Worm (Caenorhabditis elegans) whole organism, L2 larva: ENCODE measurements around the gene C06E4.3.

Source experiments
- C34F6.9 ChIP-seq: fragments of 150-350 bp; optimal IDR thresholded peaks from 2 replicates; lab custom pipeline; 2014; ENCODE audit warnings: missing biosample characterization, missing genetic modification characterization
- F13H6.1 ChIP-seq: sonication (generic microtip); optimal IDR thresholded peaks from 2 replicates; lab custom pipeline; 2016; ENCODE audit warnings: missing genetic modification characterization, missing compliant biosample characterization
- R02D3.7 ChIP-seq: fragments of 150-350 bp; optimal IDR thresholded peaks from 2 replicates; lab custom pipeline; 2014; ENCODE audit warnings: missing biosample characterization, missing genetic modification characterization
- Y55F3AM.14 ChIP-seq: fragments of 200-800 bp; sonication (Bioruptor generic); optimal IDR thresholded peaks from 2 replicates; lab custom pipeline; 2018; ENCODE audit warnings: mild to moderate bottlenecking, missing genetic modification characterization, missing compliant biosample characterization
- alr-1 ChIP-seq: fragments of 150-350 bp; optimal IDR thresholded peaks from 2 replicates; lab custom pipeline; 2014; ENCODE audit warnings: missing biosample characterization, missing genetic modification characterization
- ama-1 ChIP-seq: fragments of 150-350 bp; optimal IDR thresholded peaks from 2 replicates; lab custom pipeline; 2018; ENCODE audit warnings: inconsistent platforms
- blmp-1 ChIP-seq: sonication (generic microtip); optimal IDR thresholded peaks from 2 replicates; lab custom pipeline; 2017; ENCODE audit warnings: missing genetic modification characterization, mild to moderate bottlenecking, missing compliant biosample characterization, antibody characterized with exemption, moderate library complexity; ENCODE audit not compliant: insufficient read depth
- ceh-82 ChIP-seq: fragments of 150-350 bp; optimal IDR thresholded peaks from 2 replicates; lab custom pipeline; 2014; ENCODE audit warnings: missing biosample characterization, missing genetic modification characterization
- crh-2 ChIP-seq: sonication (generic microtip); optimal IDR thresholded peaks from 2 replicates; lab custom pipeline; 2017; ENCODE audit warnings: missing biosample characterization, missing genetic modification characterization
- dmd-4 ChIP-seq: sonication (generic microtip); optimal IDR thresholded peaks from 2 replicates; lab custom pipeline; 2017; ENCODE audit warnings: missing biosample characterization, missing genetic modification characterization
- egl-27 ChIP-seq: sonication (generic microtip); optimal IDR thresholded peaks from 3 replicates; lab custom pipeline; 2017; ENCODE audit warnings: missing biosample characterization, missing genetic modification reagents, missing genetic modification characterization
- elt-1 ChIP-seq: fragments of 150-350 bp; optimal IDR thresholded peaks from 2 replicates; lab custom pipeline; 2014; ENCODE audit warnings: missing biosample characterization, missing genetic modification characterization
- elt-3 ChIP-seq: sonication (generic microtip); optimal IDR thresholded peaks from 2 replicates; lab custom pipeline; 2017; ENCODE audit warnings: missing biosample characterization, missing genetic modification characterization
- fos-1 ChIP-seq: fragments of 150-350 bp; optimal IDR thresholded peaks from 2 replicates; lab custom pipeline; 2014; ENCODE audit warnings: missing biosample characterization, missing genetic modification characterization
- lin-13 ChIP-seq: fragments of 150-350 bp; optimal IDR thresholded peaks from 2 replicates; lab custom pipeline; 2014; ENCODE audit warnings: missing biosample characterization, missing genetic modification reagents, missing genetic modification characterization
- lin-39 ChIP-seq: fragments of 150-350 bp; optimal IDR thresholded peaks from 2 replicates; lab custom pipeline; 2014; ENCODE audit warnings: missing biosample characterization, missing genetic modification reagents, missing genetic modification characterization
- lsy-2 ChIP-seq, 2 experiments: fragments of 150-350 bp in 1 of 2; sonication (generic microtip) in 1 of 2; optimal IDR thresholded peaks; 2 replicates each; lab custom pipeline; 2014 to 2017; ENCODE audit warnings: missing biosample characterization in 2 of 2, missing genetic modification characterization in 2 of 2
- nhr-11 ChIP-seq: fragments of 150-350 bp; optimal IDR thresholded peaks from 2 replicates; lab custom pipeline; 2014; ENCODE audit warnings: missing biosample characterization, missing genetic modification characterization
- nhr-129 ChIP-seq: fragments of 150-350 bp; optimal IDR thresholded peaks from 2 replicates; lab custom pipeline; 2014; ENCODE audit warnings: missing biosample characterization, missing genetic modification characterization
- nhr-21 ChIP-seq: fragments of 150-350 bp; optimal IDR thresholded peaks from 2 replicates; lab custom pipeline; 2014; ENCODE audit warnings: missing biosample characterization, missing genetic modification characterization
- nhr-23 ChIP-seq: fragments of 150-350 bp; optimal IDR thresholded peaks from 2 replicates; lab custom pipeline; 2014; ENCODE audit warnings: missing biosample characterization, missing genetic modification reagents, missing genetic modification characterization
- nhr-237 ChIP-seq: fragments of 150-350 bp; optimal IDR thresholded peaks from 2 replicates; lab custom pipeline; 2014; ENCODE audit warnings: missing biosample characterization, missing genetic modification characterization
- nhr-25 ChIP-seq: fragments of 150-350 bp; sonication (generic microtip); optimal IDR thresholded peaks from 3 replicates; lab custom pipeline; 2014; ENCODE audit warnings: missing biosample characterization, missing genetic modification characterization
- nhr-6 ChIP-seq: fragments of 150-350 bp; optimal IDR thresholded peaks from 2 replicates; lab custom pipeline; 2014; ENCODE audit warnings: missing biosample characterization, missing genetic modification characterization
- peb-1 ChIP-seq: fragments of 150-350 bp; optimal IDR thresholded peaks from 2 replicates; lab custom pipeline; 2014; ENCODE audit warnings: missing biosample characterization, missing genetic modification characterization
- skn-1 ChIP-seq: sonication (generic microtip); optimal IDR thresholded peaks from 2 replicates; lab custom pipeline; 2017; ENCODE audit warnings: missing biosample characterization, missing genetic modification characterization
- sma-9 ChIP-seq, 2 experiments: fragments of 150-350 bp in 1 of 2; sonication (generic microtip) in 1 of 2; optimal IDR thresholded peaks; 2 replicates each; lab custom pipeline; 2014 to 2016; ENCODE audit warnings: missing genetic modification characterization in 2 of 2, mild to moderate bottlenecking in 1 of 2, missing biosample characterization in 1 of 2, missing compliant biosample characterization in 1 of 2, missing genetic modification reagents in 1 of 2, moderate library complexity in 1 of 2
- snpc-4 ChIP-seq: fragments of 150-350 bp; optimal IDR thresholded peaks from 2 replicates; lab custom pipeline; 2014; ENCODE audit warnings: missing biosample characterization, missing genetic modification characterization
- unc-39 ChIP-seq: fragments of 150-350 bp; optimal IDR thresholded peaks from 2 replicates; lab custom pipeline; 2014; ENCODE audit warnings: missing biosample characterization, missing genetic modification characterization
- unc-55 ChIP-seq: fragments of 150-350 bp; sonication (generic microtip); optimal IDR thresholded peaks from 3 replicates; lab custom pipeline; 2014; ENCODE audit warnings: missing biosample characterization, missing genetic modification reagents, missing genetic modification characterization
- unc-62 ChIP-seq: fragments of 150-350 bp; optimal IDR thresholded peaks from 2 replicates; lab custom pipeline; 2014; ENCODE audit warnings: missing biosample characterization, missing genetic modification reagents, missing genetic modification characterization

C06E4.3 gene

DNA sequence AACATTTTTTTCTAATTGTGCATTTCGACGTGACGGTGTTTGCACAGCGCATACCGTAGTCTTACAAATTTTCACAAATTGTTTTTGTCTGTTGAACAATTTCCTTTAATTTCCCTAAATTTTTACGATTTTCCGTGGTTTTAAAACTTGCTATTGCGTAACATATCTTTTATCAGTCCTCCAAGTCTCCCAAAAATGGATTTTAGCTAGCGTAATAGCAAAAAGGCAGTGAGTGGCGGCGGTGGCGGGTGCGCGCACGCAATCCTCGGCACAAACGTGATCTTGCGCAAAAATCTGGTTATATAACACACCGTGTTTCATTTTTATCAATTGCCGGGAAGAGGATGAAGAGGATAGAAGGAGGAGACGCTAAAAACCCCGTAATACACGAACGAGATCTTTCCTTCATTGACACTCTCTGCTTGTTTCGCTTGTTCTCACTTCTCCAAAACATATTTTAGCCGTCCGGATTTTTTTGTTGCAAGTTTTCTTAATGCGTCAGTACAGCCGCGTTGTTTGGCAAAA is 24.4 kb upstream of the C06E4.3 start:
- TF ChIP-seq lsy-2 (tag; optimal IDR thresholded peaks at IDR 0.05; lab: Kevin White, UChicago) (peak in 1 of 2 experiments; percentile 15), elt-1 (tag; lab: Kevin White, UChicago) (no peak), nhr-21 (tag; lab: Kevin White, UChicago) (peak; percentile 47)

DNA sequence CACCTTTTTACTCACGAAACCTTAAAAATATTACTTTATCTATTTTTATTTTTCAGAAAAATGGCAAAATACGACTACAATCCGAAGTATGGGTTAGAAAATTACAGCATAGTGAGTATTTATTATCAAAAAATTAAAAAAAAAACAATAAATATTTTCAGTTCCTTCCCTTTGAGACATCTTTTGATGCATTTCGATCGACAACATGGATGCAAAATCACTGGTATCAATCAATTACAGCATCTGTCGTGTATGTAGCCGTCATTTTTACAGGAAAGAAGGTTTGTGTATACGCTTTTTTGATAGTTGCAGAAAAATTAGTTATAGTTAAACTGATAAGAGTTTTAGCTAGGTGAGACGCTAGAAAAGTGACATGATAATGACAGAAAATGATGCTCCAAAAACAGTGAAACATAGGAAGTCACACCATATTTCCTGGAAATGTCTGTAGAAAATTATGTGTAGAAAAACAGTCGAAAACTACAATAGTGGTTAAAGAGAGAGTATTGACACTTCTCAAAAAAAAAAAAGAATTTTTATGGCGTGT is 22.9 kb upstream of the C06E4.3 start, which contains the start of gene elo-3:
Gene elo-3 (plus strand): TSS at position 51 of the 547 bp plus-strand sequence.
- no peak for TF ChIP-seq skn-1 (tag; lab: Kevin White, UChicago)
- TF ChIP-seq fos-1 (tag; lab: Kevin White, UChicago): peak; percentile 61

DNA sequence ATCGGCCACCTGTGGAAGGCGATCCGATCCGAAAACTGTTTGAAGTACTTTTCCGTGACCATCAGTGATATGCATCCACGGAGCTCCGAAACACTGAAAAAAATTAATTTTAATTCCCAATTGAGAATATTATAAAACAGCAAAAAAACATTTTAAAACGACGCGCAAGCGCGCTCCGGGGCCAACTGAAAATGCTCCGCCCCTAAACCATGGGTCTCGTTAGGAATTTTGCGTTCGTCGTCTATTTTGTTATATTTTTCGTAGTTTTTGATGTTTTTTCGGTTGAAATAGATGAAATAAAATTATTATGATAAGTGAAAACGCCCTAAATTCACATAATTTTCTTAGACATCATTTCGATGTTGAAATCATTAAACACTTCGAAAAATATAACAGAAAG is 20.1 kb upstream of the C06E4.3 start:
- TF ChIP-seq lin-13: no peak
- peak; percentile 25 for TF ChIP-seq nhr-25
- TF ChIP-seq, all 48 proteins: peak for 1

DNA sequence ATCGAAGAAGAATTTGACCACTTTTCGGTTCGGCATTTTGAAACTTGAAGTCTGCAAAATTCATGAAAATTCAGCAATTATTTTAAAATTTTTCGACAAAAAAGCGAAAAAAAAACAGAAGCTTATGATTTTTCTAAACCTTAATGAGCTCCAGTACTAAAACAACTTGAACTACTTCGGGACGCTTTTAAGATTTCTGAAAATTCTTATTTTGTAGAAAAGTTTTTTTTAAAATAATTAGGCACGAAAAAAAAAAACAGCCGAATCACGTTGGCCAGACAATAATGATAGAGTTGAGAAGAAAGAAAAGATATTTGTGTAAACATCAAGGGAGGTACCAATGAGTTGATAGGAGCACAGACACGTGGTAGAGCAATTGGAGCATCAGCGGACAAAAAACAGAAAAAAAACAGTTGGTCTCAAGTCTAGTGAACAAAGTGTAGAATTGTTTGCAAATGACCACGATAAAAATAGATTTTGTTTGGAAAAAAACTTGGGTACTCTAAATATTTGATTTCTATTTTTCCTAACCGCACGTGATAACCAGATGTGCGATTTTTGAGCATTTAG is 18.4 kb upstream of the C06E4.3 start, which contains the start of gene gstk-2:
Gene gstk-2 (minus strand): TSS at position 51 of the 570 bp plus-strand sequence.
- TF ChIP-seq unc-55 (GFP tag; lab: Kevin White, UChicago) (no peak), lsy-2 (tag; optimal IDR thresholded peaks at IDR 0.05; lab: Kevin White, UChicago) (peak in 1 of 2 experiments; percentile 9), F13H6.1 (peak; percentile 65), nhr-129 (tag; lab: Kevin White, UChicago) (peak; percentile 57), unc-39 (tag; lab: Kevin White, UChicago) (no peak), C34F6.9 (tag; lab: Kevin White, UChicago) (peak; percentile 42), Y55F3AM.14 (GFP tag; lab: Kevin White, UChicago) (no peak), nhr-21 (tag; lab: Kevin White, UChicago) (no peak), sma-9 (GFP tag; optimal IDR thresholded peaks at IDR 0.05; lab: Kevin White, UChicago) (peak; percentile 62), sma-9 (tag; optimal IDR thresholded peaks at IDR 0.05; lab: Kevin White, UChicago) (no peak)

DNA sequence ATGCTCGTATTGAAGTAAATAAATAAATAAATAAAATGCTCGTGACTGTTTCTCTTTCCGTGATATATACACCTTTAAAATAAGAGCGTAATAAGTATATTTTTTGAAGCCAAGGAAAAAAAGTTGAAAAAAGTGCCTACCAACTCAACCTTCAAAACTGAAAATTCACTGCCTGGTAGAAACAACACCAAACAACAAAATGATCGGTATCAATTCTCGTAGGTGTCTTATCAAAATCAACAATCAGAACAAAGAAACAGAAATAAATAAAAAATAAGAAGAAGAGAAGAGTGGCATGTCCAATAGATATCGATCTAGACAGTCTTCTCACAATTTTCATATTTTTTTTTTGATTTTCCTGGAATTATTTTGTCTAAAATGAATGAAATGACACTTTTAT is 16.8 kb upstream of the C06E4.3 start, which contains the start of gene afmd-1:
Gene afmd-1 (plus strand): TSS at position 316 of the 400 bp plus-strand sequence.
- TF ChIP-seq nhr-129 (tag; lab: Kevin White, UChicago) (no peak), fos-1 (tag; lab: Kevin White, UChicago) (no peak), F13H6.1 (no peak), lin-39 (tag; lab: Kevin White, UChicago) (no peak), blmp-1 (tag; lab: Kevin White, UChicago) (no peak), nhr-237 (no peak), nhr-6 (no peak), nhr-11 (tag; lab: Kevin White, UChicago) (no peak), nhr-21 (tag; lab: Kevin White, UChicago) (no peak), unc-62 (GFP tag; lab: Kevin White, UChicago) (no peak)

DNA sequence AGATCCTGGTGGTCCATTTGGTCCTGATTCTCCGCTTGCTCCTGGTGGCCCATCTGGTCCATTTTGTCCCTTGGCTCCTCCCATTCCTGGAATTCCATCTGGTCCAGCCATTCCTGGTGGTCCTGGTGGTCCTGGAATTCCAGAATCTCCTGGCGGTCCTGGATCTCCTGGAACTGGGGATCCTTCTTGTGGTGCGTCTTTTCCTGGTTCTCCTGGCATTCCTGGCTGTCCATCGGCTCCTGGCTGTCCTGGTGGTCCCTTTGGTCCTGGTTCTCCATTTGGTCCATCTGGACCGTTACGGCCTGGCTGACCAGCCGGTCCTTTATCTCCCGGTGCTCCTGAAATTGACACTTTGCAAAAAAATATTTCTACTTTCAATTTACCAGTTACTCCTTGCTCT is 15.1 kb upstream of the C06E4.3 start:
- TF ChIP-seq elt-3 (tag; lab: Kevin White, UChicago) (no peak), nhr-6 (no peak), peb-1 (no peak), elt-1 (tag; lab: Kevin White, UChicago) (no peak), nhr-23 (no peak), F13H6.1 (no peak), lsy-2 (tag; optimal IDR thresholded peaks at IDR 0.05; lab: Kevin White, UChicago) (no peak), egl-27 (tag; lab: Kevin White, UChicago) (no peak)
- TF ChIP-seq, all 48 proteins: peak for 0

DNA sequence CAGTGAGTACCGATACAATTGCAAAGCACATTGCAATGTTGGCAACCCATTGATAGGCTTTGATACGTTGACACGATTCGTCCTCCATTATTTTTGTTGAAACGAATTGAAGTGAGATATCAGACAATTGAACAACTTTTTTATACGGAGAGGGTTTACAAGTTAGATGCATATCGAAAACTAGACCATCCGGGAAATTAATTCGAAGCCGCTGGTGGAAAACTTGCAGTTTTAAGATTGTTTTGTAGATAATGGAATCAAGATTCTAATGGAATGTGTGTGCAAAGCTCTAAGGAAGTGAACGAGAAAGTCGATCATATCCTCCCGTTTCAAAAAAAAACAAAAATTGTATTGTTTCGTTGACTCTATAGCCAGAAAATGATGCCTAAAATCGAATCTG is 14.1 kb upstream of the C06E4.3 start, which contains the start of gene col-114:
Gene col-114 (minus strand): TSS at position 101 of the 400 bp plus-strand sequence.
- TF ChIP-seq fos-1 (tag; lab: Kevin White, UChicago) (no peak), R02D3.7 (tag; lab: Kevin White, UChicago) (no peak), dmd-4 (tag; lab: Kevin White, UChicago) (no peak), ama-1 (no peak), nhr-23 (no peak), ceh-82 (tag; lab: Kevin White, UChicago) (no peak), snpc-4 (tag; lab: Kevin White, UChicago) (no peak), elt-3 (tag; lab: Kevin White, UChicago) (no peak), elt-1 (tag; lab: Kevin White, UChicago) (no peak), alr-1 (no peak), unc-55 (GFP tag; lab: Kevin White, UChicago) (no peak), lsy-2 (tag; optimal IDR thresholded peaks at IDR 0.05; lab: Kevin White, UChicago) (no peak), crh-2 (tag; lab: Kevin White, UChicago) (no peak), egl-27 (tag; lab: Kevin White, UChicago) (no peak), Y55F3AM.14 (GFP tag; lab: Kevin White, UChicago) (no peak)
